Worm (Caenorhabditis elegans) whole organism, L4/young adult: ENCODE results near the gene DH11.2.
A peak's percentile ranks its signal among the peaks of the same experiment; 100 is the strongest.

Experiments
- W03F9.2 ChIP-seq: fragments of 150-350 bp; optimal IDR thresholded peaks from 2 replicates; lab custom pipeline; 2014; ENCODE audit warnings: missing biosample characterization, missing genetic modification characterization
- dao-5 ChIP-seq: sonication (generic microtip); optimal IDR thresholded peaks from 2 replicates; lab custom pipeline; 2016; ENCODE audit warnings: missing genotype, missing genetic modification characterization, moderate library complexity, missing compliant biosample characterization
- him-1 ChIP-seq: sonication (generic microtip); optimal IDR thresholded peaks from 2 replicates; lab custom pipeline; 2016; ENCODE audit warnings: missing genotype, missing genetic modification reagents, missing genetic modification characterization, missing compliant biosample characterization

- TF ChIP-seq W03F9.2 (peak; percentile 29), dao-5 (no peak), him-1 (tag; lab: Kevin White, UChicago) (no peak)
Observed at ce11 chrII:8015483-8015938, 2.9 kb downstream of the DH11.2 start.
